Fruit fly (Drosophila melanogaster): ENCODE measurements around the gene CG34452.

The CG34452 gene

DNA sequence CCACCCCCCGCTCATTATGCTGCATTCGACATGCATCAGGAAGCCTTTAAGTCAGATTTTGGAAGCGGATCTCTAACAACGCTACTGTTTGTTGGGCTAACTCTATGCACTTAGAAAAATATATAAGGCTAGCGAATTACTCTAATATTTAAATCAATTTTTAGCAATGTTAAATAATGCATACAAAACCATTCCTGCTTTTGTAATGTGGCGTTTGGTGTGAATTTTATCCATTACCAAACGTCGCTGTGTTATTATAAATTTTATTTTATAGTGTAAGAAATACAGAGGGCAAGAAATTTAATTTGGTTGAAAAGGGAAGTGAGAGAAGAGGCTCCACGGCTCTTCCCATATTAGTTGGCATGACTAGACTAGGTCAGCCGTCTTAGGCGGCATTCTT lies 14.9 kb downstream of the CG34452 start (continued):
- TF ChIP-seq grau (tag; optimal IDR thresholded peaks at IDR 0.05) (peak; percentile 51), chif (GFP tag; optimal IDR thresholded peaks at IDR 0.05) (peak; percentile 20 to 29), ranshi (GFP tag; IDR thresholded peaks at IDR 0.05) (no peak), CG2889 (GFP tag; IDR thresholded peaks at IDR 0.05) (0 out of 3 replicates have a peak, but pooled peaks have one; percentile 4), ham (GFP tag; IDR thresholded peaks at IDR 0.05) (no peak), bbx (GFP tag; IDR thresholded peaks at IDR 0.05; ENCODE audit: partially characterized antibody) (no peak), dati (GFP tag; IDR thresholded peaks at IDR 0.05) (0 out of 2 replicates have a peak, but pooled peaks have one; percentile 19), toy (GFP tag; IDR thresholded peaks at IDR 0.05) (no peak), ac (GFP tag; optimal IDR thresholded peaks at IDR 0.05) (no peak), Oli (tag; optimal IDR thresholded peaks at IDR 0.05) (peak; percentile 27), Spps (tag; optimal IDR thresholded peaks at IDR 0.05) (peak; percentile 31), HHEX (GFP tag; optimal IDR thresholded peaks at IDR 0.05) (no peak), CG4404 (GFP tag; IDR thresholded peaks at IDR 0.05) (peak; percentile 29; the same call in 1 of the 2 replicates), CG31441 (GFP tag; IDR thresholded peaks at IDR 0.05) (peak; percentile 58), CG15696 (tag; optimal IDR thresholded peaks at IDR 0.05) (peak; percentile 44), CG14667 (GFP tag; IDR thresholded peaks at IDR 0.05) (no peak), prd (optimal IDR thresholded peaks at IDR 0.05) (no peak), prd (GFP tag; IDR thresholded peaks at IDR 0.05) (peak; percentile 45; the same call in 2 of the 3 replicates), CG16863 (GFP tag; optimal IDR thresholded peaks at IDR 0.05) (no peak), pb (GFP tag; optimal IDR thresholded peaks at IDR 0.05) (no peak), unpg (GFP tag; optimal IDR thresholded peaks at IDR 0.05) (peak; percentile 51), fd102C (GFP tag; optimal IDR thresholded peaks at IDR 0.05) (peak; percentile 36), CG8281 (tag; optimal IDR thresholded peaks at IDR 0.05) (no peak), CG11504 (tag; optimal IDR thresholded peaks at IDR 0.05) (peak; percentile 44), dimm (GFP tag; IDR thresholded peaks at IDR 0.05) (no peak), da (GFP tag; optimal IDR thresholded peaks at IDR 0.05) (no peak), onecut (GFP tag; IDR thresholded peaks at IDR 0.05) (0 out of 2 replicates have a peak, but pooled peaks have one; percentile 11), ATbp (GFP tag; optimal IDR thresholded peaks at IDR 0.05) (no peak), zf30C (GFP tag; optimal IDR thresholded peaks at IDR 0.05) (peak; percentile 19), CG14710 (tag; optimal IDR thresholded peaks at IDR 0.05) (peak; percentile 55), nerfin-1 (tag; optimal IDR thresholded peaks at IDR 0.05) (no peak), CG4328 (GFP tag; optimal IDR thresholded peaks at IDR 0.05) (no peak), CG34422 (GFP tag; IDR thresholded peaks at IDR 0.05) (no peak), gem (tag; optimal IDR thresholded peaks at IDR 0.05) (peak; percentile 67), Mad (GFP tag; optimal IDR thresholded peaks at IDR 0.05) (no peak), CG3281 (GFP tag; optimal IDR thresholded peaks at IDR 0.05) (no peak), Bteb2 (GFP tag; optimal IDR thresholded peaks at IDR 0.05) (no peak), CG7556 (GFP tag; optimal IDR thresholded peaks at IDR 0.05) (peak; percentile 8), Hr3 (GFP tag; optimal IDR thresholded peaks at IDR 0.05) (no peak), D19A (tag; optimal IDR thresholded peaks at IDR 0.05) (peak; percentile 60), CG8765 (GFP tag; IDR thresholded peaks at IDR 0.05) (no peak), CG2712 (tag; optimal IDR thresholded peaks at IDR 0.05) (peak; percentile 72), Ets65A (GFP tag) (peak; percentile 92), CG18262 (tag; optimal IDR thresholded peaks at IDR 0.05) (peak; percentile 60), CG17568 (GFP tag; optimal IDR thresholded peaks at IDR 0.05) (no peak), dpn (GFP tag; optimal IDR thresholded peaks at IDR 0.05) (peak in 1 of 2 experiments; percentile 20), Xbp1 (GFP tag; optimal IDR thresholded peaks at IDR 0.05) (peak; percentile 21), Awh (GFP tag; IDR thresholded peaks at IDR 0.05) (no peak), Sry-δ (GFP tag; optimal IDR thresholded peaks at IDR 0.05) (no peak), CG17829 (tag; optimal IDR thresholded peaks at IDR 0.05) (peak; percentile 61), CG1603 (tag; optimal IDR thresholded peaks at IDR 0.05) (peak; percentile 29), Oaz (GFP tag; IDR thresholded peaks at IDR 0.05) (no peak)
